Worm (Caenorhabditis elegans) whole organism, L1 larva: Measurements from ENCODE around the gene T10D4.7.
A peak's percentile ranks its signal among the peaks of the same experiment; 100 is the strongest.

Experiments used
- aha-1 ChIP-seq: fragments of 150-350 bp; optimal IDR thresholded peaks from 2 replicates; lab custom pipeline; 2014; ENCODE audit warnings: missing biosample characterization, missing genetic modification characterization
- ama-1 ChIP-seq: fragments of 150-350 bp; optimal IDR thresholded peaks from 2 replicates; lab custom pipeline; 2014
- ceh-88 ChIP-seq: fragments of 200-800 bp; sonication (Bioruptor generic); IDR thresholded peaks from 2 replicates; pipeline ENCODE4 v1.3.6; 2022; ENCODE audit warnings: missing genetic modification characterization, missing compliant biosample characterization
- fos-1 ChIP-seq: fragments of 150-350 bp; optimal IDR thresholded peaks from 2 replicates; lab custom pipeline; 2014; ENCODE audit warnings: missing biosample characterization, missing genetic modification characterization
- hlh-17 ChIP-seq: fragments of 200-800 bp; sonication (Bioruptor generic); optimal IDR thresholded peaks from 2 replicates; lab custom pipeline; 2018; ENCODE audit warnings: missing genetic modification characterization, mild to moderate bottlenecking, missing compliant biosample characterization, moderate library complexity, borderline replicate concordance
- jun-1 ChIP-seq: fragments of 150-350 bp; optimal IDR thresholded peaks from 2 replicates; lab custom pipeline; 2014; ENCODE audit warnings: missing biosample characterization, missing genetic modification reagents, missing genetic modification characterization
- mdl-1 ChIP-seq, 2 experiments: fragments of 150-350 bp; optimal IDR thresholded peaks; 2 replicates each; lab custom pipeline; 2014 to 2017; ENCODE audit warnings: missing biosample characterization in 2 of 2, missing genetic modification characterization in 2 of 2, inconsistent platforms in 1 of 2
- nhr-12 ChIP-seq: sonication (generic microtip); optimal IDR thresholded peaks from 2 replicates; lab custom pipeline; 2017; ENCODE audit warnings: missing biosample characterization, missing genetic modification characterization
- nhr-85 ChIP-seq: sonication (generic microtip); peaks from one replicate; lab custom pipeline; 2016; ENCODE audit warnings: missing genetic modification characterization, inconsistent platforms, missing compliant biosample characterization
- snpc-4 ChIP-seq: fragments of 150-350 bp; optimal IDR thresholded peaks from 2 replicates; lab custom pipeline; 2014; ENCODE audit warnings: missing biosample characterization, missing genetic modification characterization
- zag-1 ChIP-seq: fragments of 150-350 bp; optimal IDR thresholded peaks from 2 replicates; lab custom pipeline; 2014; ENCODE audit warnings: missing biosample characterization, missing genetic modification characterization
- ztf-4 ChIP-seq: fragments of 150-350 bp; optimal IDR thresholded peaks from 2 replicates; lab custom pipeline; 2014; ENCODE audit warnings: missing biosample characterization, missing genetic modification characterization

- TF ChIP-seq ceh-88 (GFP tag; lab: Robert Waterston, UW) (no peak), aha-1 (tag; lab: Kevin White, UChicago) (no peak), snpc-4 (tag; lab: Kevin White, UChicago) (no peak), zag-1 (tag; lab: Kevin White, UChicago) (no peak), ztf-4 (tag; lab: Kevin White, UChicago) (no peak), hlh-17 (GFP tag; lab: Kevin White, UChicago) (no peak), mdl-1 (tag; optimal IDR thresholded peaks at IDR 0.05; lab: Kevin White, UChicago) (no peak), ama-1 (lab: Kevin White, UChicago) (no peak), nhr-12 (tag; lab: Kevin White, UChicago) (no peak), fos-1 (tag; lab: Kevin White, UChicago) (no peak), jun-1 (tag; lab: Kevin White, UChicago) (no peak), nhr-85 (peak; percentile 12)
Measured at ce11 chrII:3071012-3071749, 46.4 kb upstream of the T10D4.7 start, which contains the start of gene Y25C1A.7.
